Worm (Caenorhabditis elegans) whole organism, late embryonic: ENCODE measurements around the gene ife-1.

Experiments used
- K09A11.1 ChIP-seq: sonication (generic microtip); optimal IDR thresholded peaks from 2 replicates; lab custom pipeline; 2017; ENCODE audit warnings: antibody characterized with exemption, mild to moderate bottlenecking, missing genetic modification characterization, missing compliant biosample characterization; ENCODE audit not compliant: insufficient read depth
- Y22D7AL.16 ChIP-seq: sonication (generic microtip); optimal IDR thresholded peaks from 2 replicates; lab custom pipeline; 2016; ENCODE audit warnings: missing genetic modification characterization, missing compliant biosample characterization
- ceh-14 ChIP-seq: sonication (generic microtip); optimal IDR thresholded peaks from 2 replicates; lab custom pipeline; 2016; ENCODE audit warnings: missing genotype, missing genetic modification characterization, missing compliant biosample characterization
- ceh-18 ChIP-seq: sonication (generic microtip); optimal IDR thresholded peaks from 2 replicates; lab custom pipeline; 2016; ENCODE audit warnings: missing genetic modification characterization, missing compliant biosample characterization
- ceh-30 ChIP-seq: fragments of 150-350 bp; optimal IDR thresholded peaks from 2 replicates; lab custom pipeline; 2014; ENCODE audit warnings: missing biosample characterization, missing genetic modification characterization
- ceh-31 ChIP-seq: sonication (generic microtip); optimal IDR thresholded peaks from 2 replicates; lab custom pipeline; 2016; ENCODE audit warnings: missing genetic modification characterization, missing compliant biosample characterization
- ceh-48 ChIP-seq: sonication (generic microtip); optimal IDR thresholded peaks from 2 replicates; lab custom pipeline; 2016; ENCODE audit warnings: missing genetic modification characterization, inconsistent platforms, missing compliant biosample characterization
- ceh-6 ChIP-seq: fragments of 200-800 bp; sonication (Bioruptor generic); optimal IDR thresholded peaks from 2 replicates; lab custom pipeline; 2018; ENCODE audit warnings: mild to moderate bottlenecking, missing genetic modification characterization, missing compliant biosample characterization
- ceh-9 ChIP-seq: sonication (generic microtip); optimal IDR thresholded peaks from 2 replicates; lab custom pipeline; 2016; ENCODE audit warnings: mild to moderate bottlenecking, missing genetic modification characterization, inconsistent platforms, missing compliant biosample characterization
- che-1 ChIP-seq: sonication (generic microtip); optimal IDR thresholded peaks from 2 replicates; lab custom pipeline; 2016; ENCODE audit warnings: mild to moderate bottlenecking, missing genetic modification characterization, missing compliant biosample characterization
- dmd-4 ChIP-seq: sonication (generic microtip); optimal IDR thresholded peaks from 2 replicates; lab custom pipeline; 2016; ENCODE audit warnings: borderline replicate concordance, missing genetic modification characterization, missing compliant biosample characterization
- dve-1 ChIP-seq: sonication (generic microtip); optimal IDR thresholded peaks from 2 replicates; lab custom pipeline; 2017; ENCODE audit warnings: antibody characterized with exemption, mild to moderate bottlenecking, missing genetic modification characterization, missing compliant biosample characterization
- elt-4 ChIP-seq: sonication (generic microtip); optimal IDR thresholded peaks from 2 replicates; lab custom pipeline; 2016; ENCODE audit warnings: missing genetic modification characterization, missing compliant biosample characterization
- fax-1 ChIP-seq: sonication (generic microtip); optimal IDR thresholded peaks from 2 replicates; lab custom pipeline; 2016; ENCODE audit warnings: missing genotype, missing genetic modification characterization, missing compliant biosample characterization
- fkh-10 ChIP-seq: fragments of 150-350 bp; optimal IDR thresholded peaks from 2 replicates; lab custom pipeline; 2014; ENCODE audit warnings: missing biosample characterization, missing genetic modification reagents, missing genetic modification characterization
- gmeb-2 ChIP-seq: sonication (generic microtip); optimal IDR thresholded peaks from 2 replicates; lab custom pipeline; 2016; ENCODE audit warnings: missing genetic modification characterization, inconsistent platforms, missing compliant biosample characterization
- hlh-6 ChIP-seq: sonication (generic microtip); optimal IDR thresholded peaks from 2 replicates; lab custom pipeline; 2016; ENCODE audit warnings: missing genotype, missing genetic modification characterization, missing compliant biosample characterization
- hlh-8 ChIP-seq: sonication (generic microtip); optimal IDR thresholded peaks from 2 replicates; lab custom pipeline; 2016; ENCODE audit warnings: missing genotype, missing genetic modification characterization, missing compliant biosample characterization
- lin-11 ChIP-seq: fragments of 200-800 bp; sonication (Bioruptor generic); optimal IDR thresholded peaks from 2 replicates; lab custom pipeline; 2018; ENCODE audit warnings: mild to moderate bottlenecking, missing genetic modification characterization, missing compliant biosample characterization
- madf-2 ChIP-seq: sonication (generic microtip); optimal IDR thresholded peaks from 2 replicates; lab custom pipeline; 2017; ENCODE audit warnings: missing genetic modification characterization, missing compliant biosample characterization
- nfya-1 ChIP-seq: sonication (generic microtip); optimal IDR thresholded peaks from 2 replicates; lab custom pipeline; 2017; ENCODE audit warnings: missing genetic modification characterization, mild to moderate bottlenecking, missing compliant biosample characterization, antibody characterized with exemption, moderate library complexity
- odd-2 ChIP-seq: sonication (generic microtip); optimal IDR thresholded peaks from 2 replicates; lab custom pipeline; 2017; ENCODE audit warnings: antibody characterized with exemption, mild to moderate bottlenecking, missing genetic modification characterization, missing compliant biosample characterization
- pag-3 ChIP-seq: sonication (generic microtip); optimal IDR thresholded peaks from 2 replicates; lab custom pipeline; 2016; ENCODE audit warnings: missing compliant biosample characterization, missing genetic modification characterization, borderline replicate concordance
- pat-9 ChIP-seq: fragments of 200-800 bp; sonication (Bioruptor generic); optimal IDR thresholded peaks from 2 replicates; lab custom pipeline; 2018; ENCODE audit warnings: mild to moderate bottlenecking, missing genetic modification characterization, moderate library complexity, missing compliant biosample characterization
- pax-1 ChIP-seq: fragments of 150-350 bp; optimal IDR thresholded peaks from 2 replicates; lab custom pipeline; 2014; ENCODE audit warnings: missing biosample characterization, missing genetic modification characterization
- pha-2 ChIP-seq: sonication (generic microtip); optimal IDR thresholded peaks from 2 replicates; lab custom pipeline; 2017; ENCODE audit warnings: mild to moderate bottlenecking, missing genetic modification characterization, missing compliant biosample characterization
- pha-4 ChIP-seq: fragments of 150-350 bp; optimal IDR thresholded peaks from 2 replicates; lab custom pipeline; 2018; ENCODE audit warnings: missing biosample characterization, missing genetic modification reagents, missing genetic modification characterization
- rnt-1 ChIP-seq: sonication (generic microtip); optimal IDR thresholded peaks from 2 replicates; lab custom pipeline; 2016; ENCODE audit warnings: missing genetic modification characterization, missing compliant biosample characterization
- sdc-2 ChIP-seq: sonication (generic microtip); optimal IDR thresholded peaks from 2 replicates; lab custom pipeline; 2016; ENCODE audit warnings: missing genotype, missing genetic modification characterization, missing compliant biosample characterization
- sox-2 ChIP-seq: fragments of 200-800 bp; sonication (Bioruptor generic); IDR thresholded peaks from 2 replicates; pipeline ENCODE4 v1.3.6; 2022; ENCODE audit warnings: missing genetic modification reagents, missing genetic modification characterization, missing compliant biosample characterization
- tbx-2 ChIP-seq: sonication (generic microtip); optimal IDR thresholded peaks from 2 replicates; lab custom pipeline; 2016; ENCODE audit warnings: missing genetic modification characterization, missing compliant biosample characterization
- tbx-7 ChIP-seq: sonication (generic microtip); optimal IDR thresholded peaks from 2 replicates; lab custom pipeline; 2016; ENCODE audit warnings: missing genotype, missing genetic modification characterization, missing compliant biosample characterization
- unc-42 ChIP-seq: sonication (generic microtip); optimal IDR thresholded peaks from 2 replicates; lab custom pipeline; 2016; ENCODE audit warnings: missing genotype, missing genetic modification characterization, missing compliant biosample characterization
- zip-5 ChIP-seq: sonication (generic microtip); optimal IDR thresholded peaks from 2 replicates; lab custom pipeline; 2016; ENCODE audit warnings: missing genetic modification characterization, missing compliant biosample characterization
- ztf-16 ChIP-seq: sonication (generic microtip); optimal IDR thresholded peaks from 2 replicates; lab custom pipeline; 2017; ENCODE audit warnings: missing genetic modification characterization, missing compliant biosample characterization

The ife-1 gene

DNA sequence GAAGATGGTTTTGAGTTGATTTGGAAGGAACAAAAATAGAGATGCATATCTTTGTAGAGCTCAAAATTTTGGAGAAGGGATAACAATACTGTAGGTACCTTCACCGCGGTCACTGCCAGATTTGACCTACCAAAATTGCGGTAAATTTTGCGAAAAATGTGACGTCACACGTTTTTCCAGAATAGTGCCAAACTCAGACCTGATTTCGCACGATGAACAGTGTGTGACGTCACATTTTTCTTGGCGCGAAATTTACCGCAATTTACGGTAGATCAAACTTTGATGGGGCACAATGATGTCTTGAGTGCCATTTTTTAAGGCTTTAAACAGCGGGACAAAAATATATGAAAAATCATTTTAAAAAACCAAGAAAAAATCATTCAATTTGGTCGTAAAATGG lies 14.3 kb upstream of the ife-1 start:
- TF ChIP-seq elt-4 (tag; lab: Kevin White, UChicago): no peak
- no peak for TF ChIP-seq pat-9 (tag; lab: Kevin White, UChicago)
- TF ChIP-seq sdc-2 (tag; lab: Kevin White, UChicago): no peak
- TF ChIP-seq pax-1: no peak
- TF ChIP-seq ceh-30 (tag; lab: Kevin White, UChicago): no peak
- TF ChIP-seq ceh-6 (GFP tag; lab: Kevin White, UChicago): no peak
- no peak for TF ChIP-seq che-1
- no peak for TF ChIP-seq tbx-2 (tag; lab: Kevin White, UChicago)
- TF ChIP-seq, all 69 proteins: peak for 0

ce11 chrIII:13333754-13334153 lies 9.5 kb upstream of the ife-1 start, which contains the start of gene sdz-20:
TSS of gene sdz-20 (plus strand) at chrIII:13334054.
- TF ChIP-seq dmd-4 (tag; lab: Kevin White, UChicago) (no peak), Y22D7AL.16 (tag; lab: Kevin White, UChicago) (no peak), pha-2 (tag; lab: Kevin White, UChicago) (no peak), hlh-6 (tag; lab: Kevin White, UChicago) (no peak), pat-9 (tag; lab: Kevin White, UChicago) (no peak), madf-2 (tag; lab: Kevin White, UChicago) (no peak), fax-1 (no peak), ceh-30 (tag; lab: Kevin White, UChicago) (no peak), rnt-1 (tag; lab: Kevin White, UChicago) (no peak), ztf-16 (tag; lab: Kevin White, UChicago) (no peak), pha-4 (tag; lab: Kevin White, UChicago) (no peak), fkh-10 (no peak), gmeb-2 (tag; lab: Kevin White, UChicago) (no peak), K09A11.1 (tag; lab: Kevin White, UChicago) (no peak)

DNA sequence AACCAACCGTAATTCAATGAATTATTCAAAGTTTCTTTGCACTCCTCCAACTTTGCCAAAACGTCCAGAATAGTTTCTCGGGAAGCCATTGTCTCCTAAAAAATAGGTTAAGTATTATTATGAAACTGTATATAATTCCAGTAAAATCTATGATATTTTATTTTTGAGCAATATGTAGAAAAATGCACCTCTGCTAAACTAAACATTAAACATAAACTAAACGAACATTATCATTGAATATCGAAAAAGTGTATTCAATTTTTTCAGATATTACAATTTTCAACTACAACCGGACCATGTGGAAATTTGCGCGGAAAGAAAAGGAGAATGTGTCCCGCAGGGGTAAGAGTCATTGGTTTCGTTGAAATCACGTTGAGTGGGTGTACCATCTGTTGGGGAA lies 3.5 kb upstream of the ife-1 start, which contains the start of gene F53A2.3:
F53A2.3 (minus strand) TSS at position 101 of the 400 bp plus-strand sequence.
- TF ChIP-seq nfya-1 (tag; lab: Kevin White, UChicago) (no peak), fax-1 (no peak), sox-2 (no peak), Y22D7AL.16 (tag; lab: Kevin White, UChicago) (no peak), ztf-16 (tag; lab: Kevin White, UChicago) (no peak), unc-42 (no peak), hlh-8 (tag; lab: Kevin White, UChicago) (no peak), tbx-2 (tag; lab: Kevin White, UChicago) (no peak), ceh-9 (tag; lab: Kevin White, UChicago) (no peak)

- TF ChIP-seq zip-5 (tag; lab: Kevin White, UChicago) (no peak), tbx-7 (tag; lab: Kevin White, UChicago) (no peak), ceh-14 (tag; lab: Kevin White, UChicago) (peak; percentile 25), ceh-48 (tag; lab: Kevin White, UChicago) (no peak), sox-2 (no peak), pag-3 (tag; lab: Kevin White, UChicago) (no peak), dve-1 (tag; lab: Kevin White, UChicago) (no peak), K09A11.1 (tag; lab: Kevin White, UChicago) (no peak), lin-11 (tag; lab: Kevin White, UChicago) (no peak), ceh-31 (peak; percentile 24), odd-2 (no peak), sdc-2 (tag; lab: Kevin White, UChicago) (no peak), ceh-18 (tag; lab: Kevin White, UChicago) (no peak), Y22D7AL.16 (tag; lab: Kevin White, UChicago) (no peak), unc-42 (peak; percentile 95)
- TF ChIP-seq, all 69 proteins: peak for 3
Measured at ce11 chrIII:13340504-13341274, 2.5 kb upstream of the ife-1 start.
